Fruit fly (Drosophila melanogaster) whole organism: ENCODE data around the gene wls.

Experiments
- CG8478 ChIP-seq: fragments of >200 bp; optimal IDR thresholded peaks from 2 replicates; lab custom pipeline; 2018; ENCODE audit warnings: inconsistent platforms
- Dll ChIP-seq: fragments of >200 bp; optimal IDR thresholded peaks from 2 replicates; lab custom pipeline; 2017
- EcR ChIP-seq, 2 experiments: fragments of >200 bp; optimal IDR thresholded peaks; 2 replicates each; lab custom pipeline; 2017; ENCODE audit warnings: missing biosample characterization in 2 of 2, missing genetic modification characterization in 2 of 2, missing genetic modification reagents in 2 of 2
- pan ChIP-seq: fragments of >200 bp; optimal IDR thresholded peaks from 2 replicates; lab custom pipeline; 2017
- psq ChIP-seq: fragments of >200 bp; optimal IDR thresholded peaks from 2 replicates; lab custom pipeline; 2017
- usp ChIP-seq: fragments of >200 bp; optimal IDR thresholded peaks from 2 replicates; lab custom pipeline; 2017; ENCODE audit warnings: missing biosample characterization, missing genetic modification characterization, mixed read lengths

wls gene

DNA sequence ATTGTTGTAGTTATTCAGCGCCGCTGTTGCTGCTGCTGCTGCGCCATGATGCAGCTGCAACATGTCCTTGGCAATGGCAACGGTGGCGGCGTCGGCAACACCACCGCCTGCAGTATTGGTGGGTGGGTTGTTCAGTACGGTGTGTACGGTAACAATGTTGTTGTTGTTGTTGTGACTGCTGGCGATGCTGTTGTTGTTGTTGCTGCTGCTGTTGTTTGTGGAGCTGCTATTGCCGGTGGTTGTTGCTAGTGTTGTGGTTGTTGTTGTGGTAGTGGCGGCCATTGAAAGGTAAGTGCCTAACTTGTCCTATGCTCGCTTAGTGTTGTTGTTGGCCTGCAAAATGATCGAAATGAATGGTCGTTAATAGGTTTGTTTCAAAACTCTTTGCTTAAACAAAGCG, 51.7 kb downstream of the wls start:
- TF ChIP-seq CG8478 (lab: Kevin White, UChicago) (no peak), Dll (lab: Kevin White, UChicago) (no peak), EcR (GFP tag; optimal IDR thresholded peaks at IDR 0.05; lab: Kevin White, UChicago) (no peak), psq (no peak), pan (lab: Kevin White, UChicago) (no peak), usp (GFP tag; lab: Kevin White, UChicago) (no peak)
